Fruit fly (Drosophila melanogaster) whole organism, embryonic: ENCODE measurements around the gene pcm.

Experiments used
- Atf-2 ChIP-seq: fragments of 200-800 bp; sonication (Bioruptor generic); optimal IDR thresholded peaks from 2 replicates; lab custom pipeline; 2016; ENCODE audit warnings: missing biosample characterization, missing genetic modification characterization
- Awh ChIP-seq: fragments of 200-800 bp; sonication (Bioruptor generic); IDR thresholded peaks from 2 replicates; pipeline ENCODE4, ENCODE4 v1.3.6; 2022; ENCODE audit warnings: missing biosample characterization, missing genetic modification characterization
- Bgb ChIP-seq: fragments of 200-800 bp; sonication (Bioruptor generic); IDR thresholded peaks from 2 replicates; pipeline ENCODE4 v1.3.6; 2022; ENCODE audit warnings: missing biosample characterization, missing genetic modification characterization; ENCODE audit not compliant: partially characterized antibody
- CG11085 ChIP-seq: fragments of 200-800 bp; sonication (Bioruptor generic); IDR thresholded peaks from 2 replicates; pipeline ENCODE4 v1.3.6; 2022; ENCODE audit warnings: missing biosample characterization, missing genetic modification characterization
- CG11247 ChIP-seq: fragments of 200-800 bp; sonication (Bioruptor generic); IDR thresholded peaks from 2 replicates; pipeline ENCODE4 v1.3.6; 2022; ENCODE audit warnings: missing biosample characterization, missing genetic modification characterization
- CG11456 ChIP-seq: fragments of 200-800 bp; sonication (Bioruptor generic); IDR thresholded peaks from 3 replicates; pipeline ENCODE4 v1.3.6; 2022; ENCODE audit warnings: missing biosample characterization, missing genetic modification characterization
- CG12236 ChIP-seq: fragments of 200-800 bp; sonication (Bioruptor generic); optimal IDR thresholded peaks from 2 replicates; lab custom pipeline; 2016; ENCODE audit warnings: missing biosample characterization, missing genetic modification characterization
- CG13624 ChIP-seq: fragments of 200-800 bp; sonication (Bioruptor generic); optimal IDR thresholded peaks from 2 replicates; lab custom pipeline; 2016; ENCODE audit warnings: missing biosample characterization, missing genetic modification characterization
- CG13775 ChIP-seq: fragments of 200-800 bp; sonication (Bioruptor generic); optimal IDR thresholded peaks from 3 replicates; lab custom pipeline; 2017; ENCODE audit warnings: missing biosample characterization, mild to moderate bottlenecking, missing genetic modification characterization
- CG14667 ChIP-seq: fragments of 200-800 bp; sonication (Bioruptor generic); IDR thresholded peaks from 2 replicates; pipeline ENCODE4 v1.3.6; 2022; ENCODE audit warnings: missing biosample characterization, missing genetic modification characterization
- CG1529 ChIP-seq: fragments of 200-800 bp; sonication (Bioruptor generic); optimal IDR thresholded peaks from 3 replicates; lab custom pipeline; 2018; ENCODE audit warnings: missing biosample characterization, missing genetic modification characterization
- CG1647 ChIP-seq: fragments of 200-800 bp; sonication (Bioruptor generic); optimal IDR thresholded peaks from 3 replicates; lab custom pipeline; 2016; ENCODE audit warnings: missing biosample characterization, missing genetic modification characterization
- CG17912 ChIP-seq: fragments of 200-800 bp; sonication (Bioruptor generic); optimal IDR thresholded peaks from 2 replicates; lab custom pipeline; 2018; ENCODE audit warnings: missing biosample characterization, mild to moderate bottlenecking, missing genetic modification characterization
- CG30431 ChIP-seq: fragments of 200-800 bp; sonication (Bioruptor generic); optimal IDR thresholded peaks from 2 replicates; lab custom pipeline; 2017; ENCODE audit warnings: missing biosample characterization, missing genetic modification characterization
- CG31388 ChIP-seq: fragments of 200-800 bp; sonication (Bioruptor generic); optimal IDR thresholded peaks from 2 replicates; lab custom pipeline; 2016; ENCODE audit warnings: missing biosample characterization, missing genetic modification characterization
- CG32767 ChIP-seq: fragments of 200-800 bp; sonication (Bioruptor generic); IDR thresholded peaks from 2 replicates; pipeline ENCODE4 v1.3.6; 2022; ENCODE audit warnings: missing biosample characterization, missing genetic modification characterization
- CG33213 ChIP-seq: fragments of 200-800 bp; sonication (Bioruptor generic); optimal IDR thresholded peaks from 3 replicates; lab custom pipeline; 2016; ENCODE audit warnings: missing biosample characterization, missing genetic modification characterization
- CG4424 ChIP-seq: fragments of 200-800 bp; sonication (Bioruptor generic); optimal IDR thresholded peaks from 3 replicates; lab custom pipeline; 2016; ENCODE audit warnings: missing biosample characterization, missing genetic modification characterization
- CG6254 ChIP-seq: fragments of 200-800 bp; sonication (Bioruptor generic); optimal IDR thresholded peaks from 3 replicates; lab custom pipeline; 2017; ENCODE audit warnings: mild to moderate bottlenecking, missing biosample characterization, missing genetic modification reagents, missing genetic modification characterization
- CG6683 ChIP-seq: fragments of 200-800 bp; sonication (Bioruptor generic); optimal IDR thresholded peaks from 2 replicates; lab custom pipeline; 2017; ENCODE audit warnings: missing biosample characterization, mild to moderate bottlenecking, missing genetic modification characterization, missing genetic modification reagents
- CG9437 ChIP-seq: fragments of 200-800 bp; sonication (Bioruptor generic); optimal IDR thresholded peaks from 2 replicates; lab custom pipeline; 2018; ENCODE audit warnings: missing biosample characterization, mild to moderate bottlenecking, missing genetic modification characterization
- CHES-1-like ChIP-seq: fragments of 200-800 bp; sonication (Bioruptor generic); optimal IDR thresholded peaks from 2 replicates; lab custom pipeline; 2016; ENCODE audit warnings: missing biosample characterization, missing genetic modification characterization
- Fer1 ChIP-seq: fragments of 200-800 bp; sonication (Bioruptor generic); optimal IDR thresholded peaks from 2 replicates; lab custom pipeline; 2017; ENCODE audit warnings: missing biosample characterization, mild to moderate bottlenecking, missing genetic modification characterization
- Gug ChIP-seq: fragments of 200-800 bp; sonication (Bioruptor generic); IDR thresholded peaks from 4 replicates; pipeline ENCODE4 v1.3.6; 2022; ENCODE audit warnings: missing biosample characterization, missing genetic modification characterization
- HLH3B ChIP-seq: fragments of 200-800 bp; sonication (Bioruptor generic); IDR thresholded peaks from 2 replicates; pipeline ENCODE4 v1.3.6; 2022; ENCODE audit warnings: missing biosample characterization, missing genetic modification characterization
- HmgZ ChIP-seq: fragments of 200-800 bp; sonication (Bioruptor generic); optimal IDR thresholded peaks from 2 replicates; lab custom pipeline; 2018; ENCODE audit warnings: missing biosample characterization, mild to moderate bottlenecking, missing genetic modification characterization
- Med ChIP-seq: fragments of 200-800 bp; sonication (Bioruptor generic); peaks from one replicate; lab custom pipeline; 2016; ENCODE audit warnings: missing biosample characterization, missing genetic modification characterization, mild to moderate bottlenecking, inconsistent platforms, moderate library complexity
- Poxn ChIP-seq: fragments of 200-800 bp; sonication (Bioruptor generic); IDR thresholded peaks from 2 replicates; pipeline ENCODE4 v1.3.6; 2022; ENCODE audit warnings: missing biosample characterization, missing genetic modification characterization
- Ptx1 ChIP-seq: fragments of 200-800 bp; sonication (Bioruptor generic); IDR thresholded peaks from 2 replicates; pipeline ENCODE4 v1.3.6; 2022; ENCODE audit warnings: missing biosample characterization, missing genetic modification characterization
- Ravus ChIP-seq: fragments of 200-800 bp; sonication (Bioruptor generic); IDR thresholded peaks from 2 replicates; pipeline ENCODE4 v1.3.6; 2022; ENCODE audit warnings: missing biosample characterization, missing genetic modification characterization
- Sry-β ChIP-seq: fragments of 200-800 bp; sonication (Bioruptor generic); optimal IDR thresholded peaks from 2 replicates; lab custom pipeline; 2018; ENCODE audit warnings: missing biosample characterization, mild to moderate bottlenecking, missing genetic modification characterization, moderate library complexity
- aop ChIP-seq: fragments of 200-800 bp; sonication (Bioruptor generic); IDR thresholded peaks from 2 replicates; pipeline ENCODE4 v1.3.6; 2022; ENCODE audit warnings: missing biosample characterization, missing genetic modification characterization
- ase ChIP-seq: fragments of 200-800 bp; sonication (Bioruptor generic); IDR thresholded peaks from 3 replicates; pipeline ENCODE4 v1.3.6; 2022; ENCODE audit warnings: missing biosample characterization, missing genetic modification characterization
- cad ChIP-seq: fragments of >200 bp; optimal IDR thresholded peaks from 2 replicates; lab custom pipeline; 2017; ENCODE audit warnings: missing biosample characterization, missing genetic modification characterization
- chinmo ChIP-seq: fragments of 200-800 bp; sonication (Bioruptor generic); IDR thresholded peaks from 4 replicates; pipeline ENCODE4 v1.3.6; 2022; ENCODE audit warnings: missing biosample characterization, missing genetic modification characterization; ENCODE audit not compliant: partially characterized antibody
- emc ChIP-seq: fragments of 200-800 bp; sonication (Bioruptor generic); optimal IDR thresholded peaks from 2 replicates; lab custom pipeline; 2016; ENCODE audit warnings: missing biosample characterization, missing genetic modification characterization
- gce ChIP-seq: fragments of 200-800 bp; sonication (Bioruptor generic); IDR thresholded peaks from 3 replicates; pipeline ENCODE4 v1.3.6; 2022; ENCODE audit warnings: missing biosample characterization, missing genetic modification characterization
- gcm ChIP-seq: fragments of 200-800 bp; sonication (Bioruptor generic); optimal IDR thresholded peaks from 2 replicates; lab custom pipeline; 2019; ENCODE audit warnings: missing biosample characterization, mild to moderate bottlenecking, missing genetic modification characterization, moderate library complexity
- gt ChIP-seq: fragments of 200-800 bp; sonication (Bioruptor generic); IDR thresholded peaks from 2 replicates; pipeline ENCODE4 v1.3.6; 2022; ENCODE audit warnings: missing biosample characterization, missing genetic modification characterization
- her ChIP-seq: fragments of 200-800 bp; sonication (Bioruptor generic); optimal IDR thresholded peaks from 2 replicates; lab custom pipeline; 2016; ENCODE audit warnings: missing biosample characterization, missing genetic modification characterization
- inv ChIP-seq: fragments of 200-800 bp; sonication (Bioruptor generic); IDR thresholded peaks from 2 replicates; pipeline ENCODE4 v1.3.6; 2022; ENCODE audit warnings: missing biosample characterization, missing genetic modification characterization; ENCODE audit not compliant: partially characterized antibody
- jumu ChIP-seq: fragments of 200-800 bp; sonication (Bioruptor generic); optimal IDR thresholded peaks from 3 replicates; lab custom pipeline; 2016; ENCODE audit warnings: missing biosample characterization, missing genetic modification characterization
- luna ChIP-seq: fragments of 200-800 bp; sonication (Bioruptor generic); optimal IDR thresholded peaks from 2 replicates; lab custom pipeline; 2016; ENCODE audit warnings: missing biosample characterization, missing genetic modification characterization
- nom ChIP-seq: fragments of 200-800 bp; sonication (Bioruptor generic); optimal IDR thresholded peaks from 2 replicates; lab custom pipeline; 2017; ENCODE audit warnings: missing biosample characterization, missing genetic modification characterization, mild to moderate bottlenecking, moderate library complexity, missing genetic modification reagents
- onecut ChIP-seq: fragments of 200-800 bp; sonication (Bioruptor generic); IDR thresholded peaks from 2 replicates; pipeline ENCODE4 v1.3.6; 2022; ENCODE audit warnings: missing biosample characterization, missing genetic modification characterization
- p53 ChIP-seq: fragments of 200-800 bp; sonication (Bioruptor generic); optimal IDR thresholded peaks from 2 replicates; lab custom pipeline; 2016; ENCODE audit warnings: missing biosample characterization, missing genetic modification characterization
- prd ChIP-seq, 3 experiments: fragments of >200 bp in 2 of 3; fragments of 200-800 bp in 1 of 3; sonication (Bioruptor generic) in 1 of 3; optimal IDR thresholded peaks in 2 of 3; IDR thresholded peaks in 1 of 3; 2 replicates in 2 of 3; 3 replicates in 1 of 3; pipeline versions ENCODE4 v1.3.6 to Lab custom; 2017 to 2022; ENCODE audit warnings: missing biosample characterization in 1 of 3, missing genetic modification characterization in 1 of 3
- tap ChIP-seq: fragments of 200-800 bp; optimal IDR thresholded peaks from 3 replicates; lab custom pipeline; 2019; ENCODE audit warnings: missing biosample characterization, mild to moderate bottlenecking, missing genetic modification characterization, moderate library complexity
- ttk ChIP-seq: fragments of 200-800 bp; sonication (Bioruptor generic); IDR thresholded peaks from 2 replicates; pipeline ENCODE4 v2.1.2; 2022; ENCODE audit warnings: missing biosample characterization, missing genetic modification characterization
- usp ChIP-seq: fragments of >200 bp; optimal IDR thresholded peaks from 2 replicates; lab custom pipeline; 2017; ENCODE audit warnings: missing biosample characterization, missing genetic modification characterization
- wdn ChIP-seq: fragments of 200-800 bp; sonication (Bioruptor generic); IDR thresholded peaks from 2 replicates; pipeline ENCODE4 v1.3.6; 2022; ENCODE audit warnings: missing biosample characterization, missing genetic modification characterization

pcm gene

DNA sequence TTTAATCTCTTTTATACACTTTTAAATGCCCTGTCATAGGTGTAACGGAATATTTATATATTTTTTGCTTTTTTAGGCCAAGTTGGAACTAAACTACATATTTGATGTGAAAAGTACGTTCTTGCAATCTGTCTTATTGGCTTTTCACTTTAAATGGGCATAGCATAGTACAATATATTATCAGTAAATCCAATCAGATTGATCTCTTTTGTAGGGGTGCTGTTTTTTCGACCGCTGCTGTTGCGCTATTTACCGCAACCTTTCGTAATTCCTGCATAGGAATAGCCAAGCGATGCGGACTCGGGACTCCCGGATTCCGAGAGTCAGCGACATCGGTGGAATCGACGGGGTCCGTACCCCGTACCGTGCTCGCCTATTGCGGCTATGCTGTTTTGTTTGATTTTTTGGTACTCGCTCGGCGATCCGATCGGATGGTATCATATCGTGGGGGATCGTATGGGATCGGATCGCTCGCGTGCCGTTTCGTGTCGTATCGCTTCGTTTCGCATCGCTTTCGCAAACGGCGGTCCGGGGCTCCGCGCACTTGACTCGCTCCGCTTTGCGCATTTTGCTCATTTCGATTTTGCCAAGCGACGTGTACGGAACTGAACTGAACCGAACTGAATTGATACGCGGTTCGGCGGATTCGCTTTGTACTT is 6.1 kb upstream of the pcm start (continued):
- TF ChIP-seq Ptx1 (GFP tag; lab: Robert Waterston, UW), result no peak
- TF ChIP-seq CG6254, result no peak
- no peak for TF ChIP-seq Sry-β (GFP tag; lab: Kevin White, UChicago)
- peak; percentile 11; the same call in 1 of the 2 replicates for TF ChIP-seq wdn
- no peak for TF ChIP-seq usp (GFP tag; lab: Kevin White, UChicago)
- TF ChIP-seq Bgb, result peak; percentile 43; the same call in 1 of the 2 replicates
- no peak for TF ChIP-seq CG33213 (GFP tag; lab: Kevin White, UChicago)
- no peak for TF ChIP-seq ttk (GFP tag; lab: Robert Waterston, UW)
- no peak for TF ChIP-seq prd (optimal IDR thresholded peaks at IDR 0.05; lab: Kevin White, UChicago)
- no peak for TF ChIP-seq prd (GFP tag; IDR thresholded peaks at IDR 0.05; lab: Robert Waterston, UW)
- TF ChIP-seq nom (GFP tag; lab: Kevin White, UChicago), result peak; percentile 67
- no peak for TF ChIP-seq CG32767
- no peak for TF ChIP-seq Atf-2 (GFP tag; lab: Kevin White, UChicago)
- no peak for TF ChIP-seq luna (GFP tag; lab: Kevin White, UChicago)
- peak; percentile 75 for TF ChIP-seq Med (GFP tag; lab: Kevin White, UChicago)
- TF ChIP-seq CG12236, result no peak
- TF ChIP-seq Ravus, result no peak
- TF ChIP-seq CG17912 (GFP tag; lab: Kevin White, UChicago), result no peak
- no peak for TF ChIP-seq gt (GFP tag; lab: Robert Waterston, UW)
- no peak for TF ChIP-seq CG1647 (GFP tag; lab: Kevin White, UChicago)
- no peak for TF ChIP-seq CG6683 (GFP tag; lab: Kevin White, UChicago)
- TF ChIP-seq gcm (GFP tag; lab: Kevin White, UChicago), result no peak
- no peak for TF ChIP-seq cad (GFP tag; lab: Kevin White, UChicago)
- TF ChIP-seq p53 (GFP tag; lab: Kevin White, UChicago), result no peak
- no peak for TF ChIP-seq tap (tag; lab: Kevin White, UChicago)
- no peak for TF ChIP-seq HLH3B (GFP tag; lab: Robert Waterston, UW)
- no peak for TF ChIP-seq Gug (GFP tag; lab: Robert Waterston, UW)
- peak; percentile 16 for TF ChIP-seq her (GFP tag; lab: Kevin White, UChicago)
- TF ChIP-seq inv (GFP tag; lab: Robert Waterston, UW), result peak; percentile 23; the same call in 1 of the 2 replicates
- TF ChIP-seq CHES-1-like, result peak; percentile 4
- TF ChIP-seq CG14667 (GFP tag; lab: Robert Waterston, UW), result no peak
- TF ChIP-seq aop, result no peak
- TF ChIP-seq Poxn (GFP tag; lab: Robert Waterston, UW), result no peak
- no peak for TF ChIP-seq jumu (GFP tag; lab: Kevin White, UChicago)
- TF ChIP-seq CG11456 (GFP tag; lab: Robert Waterston, UW), result no peak
- TF ChIP-seq Fer1 (GFP tag; lab: Kevin White, UChicago), result peak; percentile 39
- TF ChIP-seq CG11247 (GFP tag; lab: Robert Waterston, UW), result no peak
- TF ChIP-seq onecut (GFP tag; lab: Robert Waterston, UW), result no peak
- no peak for TF ChIP-seq Awh (GFP tag; lab: Robert Waterston, UW)
- TF ChIP-seq CG4424 (GFP tag; lab: Kevin White, UChicago), result no peak
- peak; percentile 34 for TF ChIP-seq HmgZ (tag; lab: Kevin White, UChicago)
- TF ChIP-seq CG9437 (GFP tag; lab: Kevin White, UChicago), result no peak
- TF ChIP-seq gce, result no peak
- no peak for TF ChIP-seq CG1529 (GFP tag; lab: Kevin White, UChicago)
- no peak for TF ChIP-seq emc (GFP tag; lab: Kevin White, UChicago)
- TF ChIP-seq CG11085 (GFP tag; lab: Robert Waterston, UW), result no peak
- no peak for TF ChIP-seq CG30431 (GFP tag; lab: Kevin White, UChicago)
- TF ChIP-seq CG13624 (GFP tag; lab: Kevin White, UChicago), result peak; percentile 1
- TF ChIP-seq ase (GFP tag; lab: Robert Waterston, UW), result no peak
- no peak for TF ChIP-seq CG31388 (GFP tag; lab: Kevin White, UChicago)
- peak; percentile 83; the same call in 2 of the 4 replicates for TF ChIP-seq chinmo (GFP tag; lab: Robert Waterston, UW)
- no peak for TF ChIP-seq CG13775 (GFP tag; lab: Kevin White, UChicago)
